Worm (Caenorhabditis elegans): ENCODE results near the gene B0250.18.

Gene B0250.18

ce11 chrV:20423428-20423827 is 37.3 kb downstream of the B0250.18 start:
- TF ChIP-seq ceh-19 (GFP tag; optimal IDR thresholded peaks at IDR 0.05) (no peak), elt-2 (tag; optimal IDR thresholded peaks at IDR 0.05) (peak; percentile 9)

ce11 chrV:20422738-20423137 is 38.0 kb downstream of the B0250.18 start:
- TF ChIP-seq eyg-1 (tag; optimal IDR thresholded peaks at IDR 0.05) (no peak), mec-3 (tag; optimal IDR thresholded peaks at IDR 0.05; ENCODE audit: borderline replicate concordance) (no peak), F13H6.1 (tag; optimal IDR thresholded peaks at IDR 0.05) (no peak), che-1 (tag; optimal IDR thresholded peaks at IDR 0.05) (no peak), T23F11.4 (GFP tag; optimal IDR thresholded peaks at IDR 0.05) (no peak), fkh-6 (tag; optimal IDR thresholded peaks at IDR 0.05) (no peak), lim-6 (tag; optimal IDR thresholded peaks at IDR 0.05) (no peak), unc-3 (GFP tag; conservative IDR thresholded peaks at IDR 0.05) (no peak), unc-3 (tag; optimal IDR thresholded peaks at IDR 0.05) (no peak), ref-2 (tag; optimal IDR thresholded peaks at IDR 0.05) (no peak), ets-4 (tag; optimal IDR thresholded peaks at IDR 0.05) (no peak), ceh-14 (tag; optimal IDR thresholded peaks at IDR 0.05) (no peak), hlh-8 (tag; optimal IDR thresholded peaks at IDR 0.05) (no peak), ceh-2 (tag; optimal IDR thresholded peaks at IDR 0.05) (no peak), Y22D7AL.16 (tag; optimal IDR thresholded peaks at IDR 0.05) (no peak), odd-2 (tag; optimal IDR thresholded peaks at IDR 0.05) (no peak), ceh-45 (GFP tag; IDR thresholded peaks at IDR 0.05) (no peak), nfya-1 (tag; optimal IDR thresholded peaks at IDR 0.05) (no peak), K02D7.2 (tag; optimal IDR thresholded peaks at IDR 0.05) (no peak), hlh-6 (tag; optimal IDR thresholded peaks at IDR 0.05) (no peak)

- TF ChIP-seq ets-4 (tag; optimal IDR thresholded peaks at IDR 0.05) (no peak), hlh-8 (tag; optimal IDR thresholded peaks at IDR 0.05) (no peak), pros-1 (tag; optimal IDR thresholded peaks at IDR 0.05) (no peak), pqm-1 (tag; optimal IDR thresholded peaks at IDR 0.05) (no peak), ceh-14 (tag; optimal IDR thresholded peaks at IDR 0.05) (no peak), nhr-232 (tag; optimal IDR thresholded peaks at IDR 0.05) (no peak), hlh-13 (GFP tag; optimal IDR thresholded peaks at IDR 0.05) (no peak), mec-3 (tag; optimal IDR thresholded peaks at IDR 0.05; ENCODE audit: borderline replicate concordance) (no peak), ceh-45 (GFP tag; IDR thresholded peaks at IDR 0.05) (no peak), fkh-10 (GFP tag; optimal IDR thresholded peaks at IDR 0.05) (no peak), Y22D7AL.16 (tag; optimal IDR thresholded peaks at IDR 0.05) (no peak), nfya-1 (tag; optimal IDR thresholded peaks at IDR 0.05) (no peak), pag-3 (tag; optimal IDR thresholded peaks at IDR 0.05; ENCODE audit: borderline replicate concordance) (no peak), che-1 (tag; optimal IDR thresholded peaks at IDR 0.05) (no peak), lin-11 (tag; optimal IDR thresholded peaks at IDR 0.05) (no peak), C38D4.7 (GFP tag; optimal IDR thresholded peaks at IDR 0.05) (no peak), hlh-30 (tag; optimal IDR thresholded peaks at IDR 0.05; ENCODE audit: insufficient read depth) (no peak)
Observed at ce11 chrV:20419643-20420042, 41.1 kb downstream of the B0250.18 start.

ce11 chrV:20418768-20419167 is 41.9 kb downstream of the B0250.18 start:
- TF ChIP-seq unc-55 (GFP tag; optimal IDR thresholded peaks at IDR 0.05) (no peak), elt-2 (tag; optimal IDR thresholded peaks at IDR 0.05) (peak; percentile 20), hlh-30 (tag; optimal IDR thresholded peaks at IDR 0.05; ENCODE audit: insufficient read depth) (peak; percentile 77)

- peak; percentile 19 for TF ChIP-seq nfya-1 (tag; optimal IDR thresholded peaks at IDR 0.05)
- TF ChIP-seq ceh-6 (GFP tag; optimal IDR thresholded peaks at IDR 0.05), result no peak
- peak; percentile 36 for TF ChIP-seq hlh-30 (tag; optimal IDR thresholded peaks at IDR 0.05; ENCODE audit: insufficient read depth)
Observed at ce11 chrV:20417809-20418208, 42.9 kb downstream of the B0250.18 start.
